Fruit fly (Drosophila melanogaster): Measurements from ENCODE around the gene CG42245.

The CG42245 gene

dm6 chr3L:2651800-2652199 lies 20.3 kb downstream of the CG42245 start, which contains the start of the genes ProRS-m, CG42304 and Snup:
ProRS-m (minus strand) TSS chr3L:2651850.
CG42304 (plus strand) TSS chr3L:2652088.
Snup (plus strand) TSS chr3L:2652088.
- TF ChIP-seq CG12768 (GFP tag; optimal IDR thresholded peaks at IDR 0.05) (peak; percentile 21), CG5204 (GFP tag; optimal IDR thresholded peaks at IDR 0.05) (no peak), CG14711 (tag; optimal IDR thresholded peaks at IDR 0.05) (peak; percentile 81), bab1 (GFP tag; optimal IDR thresholded peaks at IDR 0.05) (peak; percentile 37), CG7045 (GFP tag; optimal IDR thresholded peaks at IDR 0.05) (peak; percentile 55), CG33017 (tag; optimal IDR thresholded peaks at IDR 0.05) (peak; percentile 60), pad (GFP tag; optimal IDR thresholded peaks at IDR 0.05) (peak; percentile 0), CG7101 (tag; optimal IDR thresholded peaks at IDR 0.05) (peak; percentile 76), toe (GFP tag; optimal IDR thresholded peaks at IDR 0.05) (no peak)

dm6 chr3L:2659339-2659738 lies 27.8 kb downstream of the CG42245 start, which contains the start of gene CG33233:
CG33233 (plus strand) TSS chr3L:2659639.
- TF ChIP-seq CG11617 (GFP tag; optimal IDR thresholded peaks at IDR 0.05): no peak
- no peak for TF ChIP-seq tj (GFP tag; optimal IDR thresholded peaks at IDR 0.05)
- TF ChIP-seq Hr96 (GFP tag; optimal IDR thresholded peaks at IDR 0.05): no peak
- TF ChIP-seq kay (GFP tag; ENCODE audit: borderline replicate concordance): no peak
- no peak for TF ChIP-seq CG5204 (GFP tag; optimal IDR thresholded peaks at IDR 0.05)
- no peak for TF ChIP-seq cnc (optimal IDR thresholded peaks at IDR 0.05)
- TF ChIP-seq Clk (GFP tag; optimal IDR thresholded peaks at IDR 0.05): no peak
- TF ChIP-seq CG33017 (tag; optimal IDR thresholded peaks at IDR 0.05): no peak
- TF ChIP-seq CG7101 (tag; optimal IDR thresholded peaks at IDR 0.05): no peak
- no peak for TF ChIP-seq CG14711 (tag; optimal IDR thresholded peaks at IDR 0.05)
- no peak for TF ChIP-seq cic (GFP tag; optimal IDR thresholded peaks at IDR 0.05)
- no peak for TF ChIP-seq bab1 (GFP tag; optimal IDR thresholded peaks at IDR 0.05)
- no peak for TF ChIP-seq ovo (GFP tag; optimal IDR thresholded peaks at IDR 0.05)
- no peak for TF ChIP-seq CG7045 (GFP tag; optimal IDR thresholded peaks at IDR 0.05)
- TF ChIP-seq CG12768 (GFP tag; optimal IDR thresholded peaks at IDR 0.05): no peak
- TF ChIP-seq Mnt (GFP tag; optimal IDR thresholded peaks at IDR 0.05): no peak

dm6 chr3L:2661322-2661721 lies 29.8 kb downstream of the CG42245 start, which contains the start of gene CG33234:
CG33234 (plus strand) TSS chr3L:2661622.
- TF ChIP-seq ovo (GFP tag; optimal IDR thresholded peaks at IDR 0.05): no peak
- no peak for TF ChIP-seq pad (GFP tag; optimal IDR thresholded peaks at IDR 0.05)
